Worm (Caenorhabditis elegans): ENCODE measurements around the gene phat-7.

Gene phat-7

ce11 chrV:4046122-4046521 lies at the start of gene phat-7:
TSS of gene phat-7 (plus strand) at chrV:4046422.
- TF ChIP-seq tab-1 (GFP tag; IDR thresholded peaks at IDR 0.05) (no peak), cog-1 (tag; optimal IDR thresholded peaks at IDR 0.05) (no peak), ztf-23 (GFP tag; IDR thresholded peaks at IDR 0.05) (no peak), ztf-29 (GFP tag; IDR thresholded peaks at IDR 0.05) (no peak), flt-1 (GFP tag; IDR thresholded peaks at IDR 0.05) (no peak), T22C8.4 (GFP tag; IDR thresholded peaks at IDR 0.05) (no peak), ref-1 (GFP tag; conservative IDR thresholded peaks at IDR 0.05) (no peak), med-1 (GFP tag; optimal IDR thresholded peaks at IDR 0.05; ENCODE audit: insufficient read depth) (no peak), klf-2 (GFP tag; conservative IDR thresholded peaks at IDR 0.05) (no peak)

ce11 chrV:4004577-4004976 lies 41.6 kb upstream of the phat-7 start:
- TF ChIP-seq ref-1 (GFP tag; conservative IDR thresholded peaks at IDR 0.05) (no peak), flt-1 (GFP tag; IDR thresholded peaks at IDR 0.05) (no peak), tab-1 (GFP tag; IDR thresholded peaks at IDR 0.05) (no peak), med-1 (GFP tag; optimal IDR thresholded peaks at IDR 0.05; ENCODE audit: insufficient read depth) (no peak)

ce11 chrV:4005219-4005618 lies 41.0 kb upstream of the phat-7 start, which contains the start of gene srh-8:
TSS of gene srh-8 (plus strand) at chrV:4005519.
- no peak for TF ChIP-seq ztf-29 (GFP tag; IDR thresholded peaks at IDR 0.05)
- no peak for TF ChIP-seq T22C8.4 (GFP tag; IDR thresholded peaks at IDR 0.05)
- no peak for TF ChIP-seq ztf-23 (GFP tag; IDR thresholded peaks at IDR 0.05)
- no peak for TF ChIP-seq med-1 (GFP tag; optimal IDR thresholded peaks at IDR 0.05; ENCODE audit: insufficient read depth)
- TF ChIP-seq flt-1 (GFP tag; IDR thresholded peaks at IDR 0.05) = no peak
- TF ChIP-seq tab-1 (GFP tag; IDR thresholded peaks at IDR 0.05) = no peak
- no peak for TF ChIP-seq ref-1 (GFP tag; conservative IDR thresholded peaks at IDR 0.05)
- no peak for TF ChIP-seq cog-1 (tag; optimal IDR thresholded peaks at IDR 0.05)
- no peak for TF ChIP-seq klf-2 (GFP tag; conservative IDR thresholded peaks at IDR 0.05)

DNA sequence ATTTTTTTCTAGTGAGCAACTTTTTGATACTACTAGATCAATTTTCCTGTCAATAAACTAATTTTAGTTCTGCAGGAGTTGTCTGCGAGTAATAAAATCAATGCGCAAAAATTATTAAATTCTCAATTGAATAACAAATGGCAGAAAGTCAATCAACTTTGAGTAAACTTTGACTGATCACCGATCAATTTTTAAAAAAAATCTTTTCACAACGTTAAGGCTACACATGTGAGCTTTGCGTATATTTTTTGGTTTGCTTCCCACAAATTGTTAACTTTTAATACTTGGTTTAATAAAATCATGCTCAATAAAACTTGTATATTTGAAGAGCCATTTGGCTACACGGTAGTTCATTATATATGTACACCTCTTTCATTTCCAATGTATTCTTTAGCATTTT lies 38.3 kb upstream of the phat-7 start, which contains the start of gene srh-7:
Gene srh-7, plus strand, starts transcription at position 301 of the 400 bp plus-strand sequence.
- TF ChIP-seq flt-1 (GFP tag; IDR thresholded peaks at IDR 0.05) = no peak
- no peak for TF ChIP-seq T22C8.4 (GFP tag; IDR thresholded peaks at IDR 0.05)
- no peak for TF ChIP-seq med-1 (GFP tag; optimal IDR thresholded peaks at IDR 0.05; ENCODE audit: insufficient read depth)
- TF ChIP-seq klf-2 (GFP tag; conservative IDR thresholded peaks at IDR 0.05) = no peak

DNA sequence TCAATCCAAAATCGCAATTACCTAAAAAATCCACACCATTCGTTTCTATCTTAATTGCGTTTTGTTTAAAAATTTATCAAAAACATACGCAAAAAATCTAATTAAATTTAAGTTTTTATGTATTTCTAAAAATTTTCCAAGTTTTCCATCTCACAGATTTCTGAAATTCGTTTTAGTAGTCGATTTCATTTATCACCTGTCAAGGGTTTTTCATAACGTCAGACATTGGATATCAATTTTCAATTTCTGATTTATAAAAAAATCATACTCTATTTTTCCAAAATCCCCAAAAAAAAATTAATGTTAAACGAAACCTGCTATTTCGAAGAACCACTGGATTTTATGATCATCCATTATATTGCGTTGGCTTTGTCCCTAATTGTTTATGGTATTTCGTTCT lies 36.1 kb upstream of the phat-7 start, which contains the start of gene srh-4:
Gene srh-4, plus strand, starts transcription at position 301 of the 400 bp plus-strand sequence.
- TF ChIP-seq klf-2 (GFP tag; conservative IDR thresholded peaks at IDR 0.05) = no peak
- TF ChIP-seq ztf-23 (GFP tag; IDR thresholded peaks at IDR 0.05) = no peak

- TF ChIP-seq ref-1 (GFP tag; conservative IDR thresholded peaks at IDR 0.05) = no peak
- no peak for TF ChIP-seq ztf-23 (GFP tag; IDR thresholded peaks at IDR 0.05)
- TF ChIP-seq T22C8.4 (GFP tag; IDR thresholded peaks at IDR 0.05) = no peak
- no peak for TF ChIP-seq cog-1 (tag; optimal IDR thresholded peaks at IDR 0.05)
- TF ChIP-seq ztf-29 (GFP tag; IDR thresholded peaks at IDR 0.05) = no peak
- no peak for TF ChIP-seq klf-2 (GFP tag; conservative IDR thresholded peaks at IDR 0.05)
- no peak for TF ChIP-seq med-1 (GFP tag; optimal IDR thresholded peaks at IDR 0.05; ENCODE audit: insufficient read depth)
- no peak for TF ChIP-seq flt-1 (GFP tag; IDR thresholded peaks at IDR 0.05)
- TF ChIP-seq tab-1 (GFP tag; IDR thresholded peaks at IDR 0.05) = no peak
These were observed 29.4 kb upstream of the phat-7 start, which contains the start of gene srw-89 for ce11 chrV:4016780-4017179. TSS of gene srw-89 (plus strand) at chrV:4017080.

ce11 chrV:4018591-4018990 lies 27.6 kb upstream of the phat-7 start:
- no peak for TF ChIP-seq med-1 (GFP tag; optimal IDR thresholded peaks at IDR 0.05; ENCODE audit: insufficient read depth)
- TF ChIP-seq ref-1 (GFP tag; conservative IDR thresholded peaks at IDR 0.05) = no peak
- TF ChIP-seq ztf-29 (GFP tag; IDR thresholded peaks at IDR 0.05) = no peak
- no peak for TF ChIP-seq flt-1 (GFP tag; IDR thresholded peaks at IDR 0.05)
- TF ChIP-seq ztf-23 (GFP tag; IDR thresholded peaks at IDR 0.05) = no peak
- TF ChIP-seq T22C8.4 (GFP tag; IDR thresholded peaks at IDR 0.05) = no peak
- no peak for TF ChIP-seq cog-1 (tag; optimal IDR thresholded peaks at IDR 0.05)
- TF ChIP-seq tab-1 (GFP tag; IDR thresholded peaks at IDR 0.05) = no peak
- no peak for TF ChIP-seq klf-2 (GFP tag; conservative IDR thresholded peaks at IDR 0.05)

DNA sequence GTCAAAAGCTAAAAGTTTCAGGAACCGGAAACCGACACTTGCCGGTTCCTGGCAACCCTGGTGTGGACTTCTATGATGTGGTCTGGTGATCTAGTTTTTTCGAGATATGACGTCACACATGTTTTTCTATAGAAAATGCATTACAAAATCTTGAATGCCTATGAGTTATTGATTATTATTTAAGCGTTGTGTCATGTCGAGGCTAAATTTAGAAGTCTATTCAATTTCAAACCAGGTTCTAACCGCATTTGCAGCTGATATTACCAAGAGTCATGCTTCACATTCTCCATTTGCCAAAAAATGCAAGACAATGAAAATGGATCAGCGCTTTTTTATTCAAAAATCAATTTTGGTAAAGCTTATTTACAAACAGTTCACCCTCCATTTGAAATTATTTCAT lies 27.0 kb upstream of the phat-7 start, which contains the start of gene K09D9.3:
Gene K09D9.3, plus strand, starts transcription at position 301 of the 400 bp plus-strand sequence.
- no peak for TF ChIP-seq flt-1 (GFP tag; IDR thresholded peaks at IDR 0.05)
- no peak for TF ChIP-seq ztf-23 (GFP tag; IDR thresholded peaks at IDR 0.05)
- TF ChIP-seq klf-2 (GFP tag; conservative IDR thresholded peaks at IDR 0.05) = no peak
- TF ChIP-seq ref-1 (GFP tag; conservative IDR thresholded peaks at IDR 0.05) = no peak
- TF ChIP-seq ztf-29 (GFP tag; IDR thresholded peaks at IDR 0.05) = no peak
- TF ChIP-seq cog-1 (tag; optimal IDR thresholded peaks at IDR 0.05) = no peak
- no peak for TF ChIP-seq med-1 (GFP tag; optimal IDR thresholded peaks at IDR 0.05; ENCODE audit: insufficient read depth)
- no peak for TF ChIP-seq tab-1 (GFP tag; IDR thresholded peaks at IDR 0.05)
- TF ChIP-seq T22C8.4 (GFP tag; IDR thresholded peaks at IDR 0.05) = no peak

DNA sequence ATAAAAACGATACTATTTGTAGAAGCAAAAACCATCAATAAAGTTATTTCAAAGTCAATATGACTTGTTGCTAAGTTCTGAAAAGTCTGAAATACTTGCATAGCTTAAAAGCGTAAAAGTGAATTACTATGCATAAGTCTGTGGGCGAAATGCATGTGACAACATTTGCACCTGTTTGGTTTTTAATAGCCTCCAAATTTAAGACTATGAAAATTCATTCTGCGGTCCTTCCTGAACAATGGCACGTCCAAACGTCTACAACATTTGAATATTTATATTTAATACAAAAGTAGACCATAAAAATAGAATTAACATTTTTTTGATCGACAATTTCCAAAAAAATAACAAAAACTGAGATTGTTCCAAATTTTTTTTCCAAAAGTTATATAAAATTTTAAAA lies 24.4 kb upstream of the phat-7 start, which contains the start of gene K09D9.14:
Gene K09D9.14, minus strand, starts transcription at position 101 of the 400 bp plus-strand sequence.
- no peak for TF ChIP-seq T22C8.4 (GFP tag; IDR thresholded peaks at IDR 0.05)
- no peak for TF ChIP-seq klf-2 (GFP tag; conservative IDR thresholded peaks at IDR 0.05)
- no peak for TF ChIP-seq ztf-29 (GFP tag; IDR thresholded peaks at IDR 0.05)
- no peak for TF ChIP-seq flt-1 (GFP tag; IDR thresholded peaks at IDR 0.05)
- no peak for TF ChIP-seq cog-1 (tag; optimal IDR thresholded peaks at IDR 0.05)
- no peak for TF ChIP-seq med-1 (GFP tag; optimal IDR thresholded peaks at IDR 0.05; ENCODE audit: insufficient read depth)
- TF ChIP-seq ztf-23 (GFP tag; IDR thresholded peaks at IDR 0.05) = no peak
- no peak for TF ChIP-seq ref-1 (GFP tag; conservative IDR thresholded peaks at IDR 0.05)

DNA sequence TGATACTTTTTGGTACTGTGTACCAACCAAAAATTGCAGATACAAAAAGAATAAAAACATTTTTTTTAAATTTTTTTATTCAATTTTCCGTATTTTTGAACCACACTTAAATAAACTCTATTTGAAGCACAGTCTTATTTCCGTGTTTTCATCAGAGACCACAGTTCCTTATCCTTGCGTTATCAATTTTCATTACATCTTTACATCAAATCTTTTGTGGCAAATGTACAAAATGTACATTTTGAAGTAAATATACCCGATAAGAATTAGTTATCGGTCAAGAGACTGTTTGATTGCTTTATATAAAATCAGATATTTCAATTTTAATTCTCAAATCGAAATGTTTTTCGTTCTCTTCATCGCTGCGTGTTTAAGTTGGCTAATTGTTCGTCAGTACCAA lies 23.9 kb upstream of the phat-7 start, which contains the start of gene cyp-35A3:
Gene cyp-35A3, plus strand, starts transcription at position 301 of the 400 bp plus-strand sequence.
- TF ChIP-seq T22C8.4 (GFP tag; IDR thresholded peaks at IDR 0.05) (no peak), klf-2 (GFP tag; conservative IDR thresholded peaks at IDR 0.05) (no peak), ztf-23 (GFP tag; IDR thresholded peaks at IDR 0.05) (no peak), ztf-29 (GFP tag; IDR thresholded peaks at IDR 0.05) (no peak)

Measured in whole organism, midembryonic.